Worm (Caenorhabditis elegans) whole organism, early embryonic: Measurements from ENCODE around the gene cpt-4.

Experiments used
- B0310.2 ChIP-seq: sonication (generic microtip); optimal IDR thresholded peaks from 2 replicates; lab custom pipeline; 2016; ENCODE audit warnings: mild to moderate bottlenecking, missing genetic modification characterization, missing compliant biosample characterization
- ama-1 ChIP-seq: fragments of 150-350 bp; optimal IDR thresholded peaks from 2 replicates; lab custom pipeline; 2014
- ceh-36 ChIP-seq: sonication (generic microtip); optimal IDR thresholded peaks from 2 replicates; lab custom pipeline; 2016; ENCODE audit warnings: missing genetic modification characterization, inconsistent platforms, missing compliant biosample characterization
- hnd-1 ChIP-seq: sonication (generic microtip); optimal IDR thresholded peaks from 2 replicates; lab custom pipeline; 2016; ENCODE audit warnings: missing genetic modification characterization, missing compliant biosample characterization

- TF ChIP-seq ceh-36 (tag; lab: Kevin White, UChicago), result no peak
- no peak for TF ChIP-seq B0310.2 (tag; lab: Kevin White, UChicago)
- TF ChIP-seq hnd-1 (tag; lab: Kevin White, UChicago), result no peak
- no peak for TF ChIP-seq ama-1 (lab: Kevin White, UChicago)
Observed at ce11 chrV:5052233-5052632, 24.7 kb upstream of the cpt-4 start, which contains the start of gene K11D12.12.
